Worm (Caenorhabditis elegans) whole organism, L4/young adult: ENCODE results near the gene F01F1.15.

Experiments
- W03F9.2 ChIP-seq: fragments of 150-350 bp; optimal IDR thresholded peaks from 2 replicates; lab custom pipeline; 2014; ENCODE audit warnings: missing biosample characterization, missing genetic modification characterization
- dao-5 ChIP-seq: sonication (generic microtip); optimal IDR thresholded peaks from 2 replicates; lab custom pipeline; 2016; ENCODE audit warnings: missing genotype, missing genetic modification characterization, moderate library complexity, missing compliant biosample characterization
- him-1 ChIP-seq: sonication (generic microtip); optimal IDR thresholded peaks from 2 replicates; lab custom pipeline; 2016; ENCODE audit warnings: missing genotype, missing genetic modification reagents, missing genetic modification characterization, missing compliant biosample characterization

Gene F01F1.15

ce11 chrIII:5886893-5887292, 17.6 kb upstream of the F01F1.15 start, which contains the start of gene C28H8.7:
Gene C28H8.7, minus strand, starts transcription at chrIII:5886993.
- TF ChIP-seq him-1 (tag; lab: Kevin White, UChicago), result no peak
- TF ChIP-seq W03F9.2 (tag; lab: Kevin White, UChicago), result no peak
- no peak for TF ChIP-seq dao-5 (tag; lab: Kevin White, UChicago)

DNA sequence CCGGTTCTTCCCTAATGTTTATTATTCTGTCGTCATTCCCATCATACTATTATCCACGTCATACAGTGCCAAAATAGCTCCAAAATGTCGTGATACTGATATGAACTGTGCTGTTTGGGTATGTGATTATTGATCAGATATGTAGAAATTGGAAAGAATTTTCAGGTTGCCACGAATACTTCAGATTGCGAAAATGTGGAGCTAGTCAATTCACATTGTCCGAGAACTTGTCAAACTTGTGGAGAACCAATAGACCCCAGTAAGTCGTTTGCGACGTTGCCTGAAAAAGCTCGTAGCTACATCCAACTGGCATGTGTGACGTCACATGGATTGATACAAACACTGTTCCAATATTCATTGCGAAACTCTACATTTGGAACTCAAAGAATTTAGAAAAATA, 15.1 kb upstream of the F01F1.15 start:
- no peak for TF ChIP-seq him-1 (tag; lab: Kevin White, UChicago)
- TF ChIP-seq W03F9.2 (tag; lab: Kevin White, UChicago), result no peak
- no peak for TF ChIP-seq dao-5 (tag; lab: Kevin White, UChicago)

DNA sequence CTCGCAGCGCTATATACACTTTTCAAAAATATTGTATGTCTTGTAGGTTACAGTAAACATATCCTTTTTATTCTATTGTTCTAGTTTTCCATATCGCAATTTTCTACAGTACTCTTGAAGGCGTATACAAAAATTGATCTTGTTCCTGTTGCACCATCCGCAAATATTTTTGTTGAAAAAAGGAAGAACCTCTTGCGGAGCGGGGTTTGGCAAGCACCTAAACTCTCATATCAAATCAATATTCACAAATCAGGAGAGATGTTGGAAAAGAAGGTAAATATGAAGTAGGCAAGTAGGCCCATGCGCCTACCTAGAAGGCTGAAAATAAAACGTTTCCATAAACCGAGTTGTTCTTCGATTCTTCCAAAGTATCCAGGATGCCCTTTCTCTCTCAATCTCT, 14.7 kb upstream of the F01F1.15 start, which contains the start of gene C28H8.5:
C28H8.5 (plus strand) TSS at position 301 of the 400 bp plus-strand sequence.
- no peak for TF ChIP-seq him-1 (tag; lab: Kevin White, UChicago)
- no peak for TF ChIP-seq W03F9.2 (tag; lab: Kevin White, UChicago)
- TF ChIP-seq dao-5 (tag; lab: Kevin White, UChicago), result no peak

DNA sequence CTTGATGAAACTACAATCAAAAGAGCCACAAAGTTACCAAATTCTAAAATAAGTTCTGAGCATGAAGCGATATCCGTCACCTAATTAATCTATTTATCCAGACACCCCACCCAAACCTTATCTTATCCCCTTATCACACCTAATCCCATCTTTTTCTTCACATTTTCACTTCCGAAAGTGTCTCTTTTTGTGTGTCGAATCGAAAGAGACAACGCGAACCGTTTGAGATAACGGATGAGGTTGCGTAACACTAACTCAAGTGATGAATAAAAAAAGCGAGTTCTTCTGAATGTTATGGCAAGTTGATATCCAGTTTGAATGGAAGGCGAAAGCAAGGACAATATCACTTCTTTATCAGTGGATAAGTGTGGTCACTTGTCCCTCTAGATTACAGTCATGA, 14.2 kb upstream of the F01F1.15 start:
- TF ChIP-seq dao-5 (tag; lab: Kevin White, UChicago), result no peak
- no peak for TF ChIP-seq W03F9.2 (tag; lab: Kevin White, UChicago)
- TF ChIP-seq him-1 (tag; lab: Kevin White, UChicago), result no peak

- no peak for TF ChIP-seq him-1 (tag; lab: Kevin White, UChicago)
- TF ChIP-seq dao-5 (tag; lab: Kevin White, UChicago), result no peak
- TF ChIP-seq W03F9.2 (tag; lab: Kevin White, UChicago), result no peak
Measured at ce11 chrIII:5882823-5883222, 13.5 kb upstream of the F01F1.15 start, which contains the start of gene F01F1.14. Gene F01F1.14, minus strand, starts transcription at chrIII:5882923.

DNA sequence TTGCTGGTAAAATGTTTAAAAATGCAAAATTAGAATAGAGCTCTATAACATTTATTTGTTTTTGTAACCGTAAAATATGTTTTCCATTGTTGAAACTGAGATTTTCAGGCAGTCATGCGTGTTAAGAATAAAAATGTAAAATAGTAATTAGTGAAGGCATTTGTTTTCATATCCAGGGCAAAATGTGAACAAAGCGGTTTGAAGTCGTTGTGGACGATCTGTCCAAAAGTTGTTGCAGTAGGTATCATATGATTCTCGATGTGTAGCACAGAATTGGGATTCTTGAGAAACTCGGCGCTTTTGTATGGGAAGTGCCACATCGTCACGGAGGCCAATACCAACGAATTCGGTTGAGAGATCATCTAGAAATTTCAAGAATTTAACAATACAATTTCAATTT, 13.0 kb upstream of the F01F1.15 start:
- TF ChIP-seq him-1 (tag; lab: Kevin White, UChicago) (no peak), W03F9.2 (tag; lab: Kevin White, UChicago) (no peak), dao-5 (tag; lab: Kevin White, UChicago) (no peak)

DNA sequence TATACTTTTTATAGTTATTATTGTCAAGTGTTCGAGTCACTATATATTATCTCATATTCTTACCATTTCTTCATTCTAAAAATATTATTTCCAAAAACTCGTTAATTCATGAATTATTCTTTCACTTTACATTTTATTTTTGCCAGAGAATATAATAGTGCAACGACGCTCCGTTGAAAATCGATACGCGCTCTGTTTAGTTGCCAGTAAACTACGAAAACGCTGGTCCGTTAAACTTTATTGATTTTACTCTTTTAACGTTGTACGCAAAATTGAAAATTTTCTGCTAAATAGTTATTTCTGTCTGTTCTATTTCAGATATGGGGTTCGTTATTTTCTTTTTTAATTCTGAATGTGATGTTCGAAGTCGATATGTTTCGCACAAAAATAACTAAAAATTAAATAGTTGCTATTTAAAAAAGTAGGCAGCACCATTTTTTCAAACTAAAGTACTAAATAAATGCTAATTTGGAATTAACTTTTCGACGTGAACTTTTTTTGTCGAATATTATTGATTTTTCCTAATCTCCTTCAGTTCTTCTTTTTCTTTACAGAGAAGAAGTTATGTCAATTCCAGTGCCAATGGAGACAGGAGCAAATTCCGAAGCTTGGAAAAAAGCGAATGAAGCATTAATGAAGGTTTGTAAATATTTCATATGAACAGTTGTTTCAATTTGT, 10.1 kb upstream of the F01F1.15 start, which contains the start of gene hpo-10:
hpo-10 (plus strand) TSS at position 199 of the 678 bp plus-strand sequence.
- TF ChIP-seq W03F9.2 (tag; lab: Kevin White, UChicago) (no peak), him-1 (tag; lab: Kevin White, UChicago) (no peak), dao-5 (tag; lab: Kevin White, UChicago) (no peak)

ce11 chrIII:5878215-5878614, 8.9 kb upstream of the F01F1.15 start, which contains the start of the genes mig-21 and F01F1.2:
Gene mig-21, minus strand, starts transcription at chrIII:5878380.
Gene F01F1.2, plus strand, starts transcription at chrIII:5878554.
- no peak for TF ChIP-seq W03F9.2 (tag; lab: Kevin White, UChicago)
- no peak for TF ChIP-seq him-1 (tag; lab: Kevin White, UChicago)

DNA sequence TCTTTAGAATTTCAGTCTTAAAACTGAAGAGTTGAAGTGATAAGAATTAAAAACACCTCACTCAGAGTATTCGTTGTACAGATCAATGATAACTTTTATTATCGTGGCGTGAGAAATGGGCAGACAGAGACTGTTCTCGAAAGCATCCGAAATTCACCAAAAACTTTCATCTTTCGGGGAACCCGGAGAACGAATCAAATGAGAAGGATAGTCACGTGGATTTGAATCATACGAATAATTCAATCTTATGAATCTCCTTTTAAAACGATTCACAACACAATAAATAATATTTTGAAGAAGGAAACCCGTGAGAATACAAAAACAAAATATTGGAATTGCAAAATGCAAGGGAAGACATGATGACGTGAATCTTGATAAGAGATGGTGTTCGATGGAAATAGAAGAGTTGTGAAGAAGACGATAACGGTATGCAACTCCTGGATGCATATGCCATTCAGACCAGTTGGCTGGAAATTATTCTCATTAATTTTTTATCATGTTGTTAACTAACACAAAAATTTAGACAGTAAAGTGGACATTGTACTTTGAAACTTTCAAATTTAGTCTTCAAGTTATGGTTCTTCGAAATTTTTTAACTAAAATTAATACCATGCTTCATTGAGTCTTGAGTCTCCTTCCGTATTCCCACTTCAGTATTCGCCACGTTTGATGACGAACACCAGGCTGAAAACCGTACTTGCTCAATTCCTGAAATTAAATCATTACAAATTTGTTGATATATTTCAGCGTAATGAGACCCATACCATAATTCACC, 7.7 kb upstream of the F01F1.15 start:
- TF ChIP-seq W03F9.2 (tag; lab: Kevin White, UChicago), result no peak
- no peak for TF ChIP-seq him-1 (tag; lab: Kevin White, UChicago)
- TF ChIP-seq dao-5 (tag; lab: Kevin White, UChicago), result no peak

- TF ChIP-seq dao-5 (tag; lab: Kevin White, UChicago) (no peak), W03F9.2 (tag; lab: Kevin White, UChicago) (no peak), him-1 (tag; lab: Kevin White, UChicago) (no peak)
Measured at ce11 chrIII:5876140-5876675, 6.9 kb upstream of the F01F1.15 start, which contains the start of gene aldo-2. Gene aldo-2, minus strand, starts transcription at chrIII:5876625.

ce11 chrIII:5875705-5876104, 6.4 kb upstream of the F01F1.15 start:
- no peak for TF ChIP-seq W03F9.2 (tag; lab: Kevin White, UChicago)
- no peak for TF ChIP-seq him-1 (tag; lab: Kevin White, UChicago)
- TF ChIP-seq dao-5 (tag; lab: Kevin White, UChicago), result no peak

DNA sequence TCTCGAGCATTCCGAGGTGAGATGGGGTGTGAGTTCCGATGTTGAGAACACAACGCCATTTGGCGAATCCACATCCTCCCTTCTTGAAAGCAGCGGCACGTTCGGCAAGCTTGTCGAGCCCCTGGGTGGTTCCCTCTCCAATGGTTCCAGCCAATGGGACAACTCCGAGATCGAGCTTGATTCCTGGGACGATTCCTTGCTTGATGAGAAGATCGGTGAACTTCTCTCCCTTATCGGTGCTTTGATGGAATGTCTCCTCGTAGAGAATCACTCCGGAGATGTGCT, 6.0 kb upstream of the F01F1.15 start:
- no peak for TF ChIP-seq dao-5 (tag; lab: Kevin White, UChicago)
- no peak for TF ChIP-seq W03F9.2 (tag; lab: Kevin White, UChicago)
- TF ChIP-seq him-1 (tag; lab: Kevin White, UChicago), result no peak
